Fruit fly (Drosophila melanogaster) S2 (cell line): ENCODE data around the gene step.

Experiments used
- CG8478 ChIP-seq: fragments of >200 bp; optimal IDR thresholded peaks from 2 replicates; lab custom pipeline; 2018
- CTCF ChIP-seq, 2 experiments: fragments of >200 bp; optimal IDR thresholded peaks; 2 replicates each; lab custom pipeline; 2018

Gene step

DNA sequence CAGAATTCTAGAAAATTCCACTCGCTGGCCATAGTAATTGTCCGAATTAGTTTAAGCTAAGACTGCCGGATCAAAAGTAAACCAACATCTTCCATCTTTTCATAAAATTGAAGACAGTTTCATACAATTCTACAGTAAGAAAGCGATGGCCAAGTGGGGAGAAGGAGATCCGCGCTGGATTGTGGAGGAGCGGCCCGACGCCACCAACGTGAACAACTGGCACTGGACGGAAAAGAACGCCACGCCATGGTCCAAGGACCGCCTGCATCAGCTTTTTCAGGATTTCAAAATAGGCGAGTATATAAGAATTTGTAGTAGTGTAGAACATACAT lies 767 bp upstream of the step start:
- TF ChIP-seq CG8478 (lab: Kevin White, UChicago) = no peak
- TF ChIP-seq CTCF (optimal IDR thresholded peaks at IDR 0.05; lab: Kevin White, UChicago) = no peak

DNA sequence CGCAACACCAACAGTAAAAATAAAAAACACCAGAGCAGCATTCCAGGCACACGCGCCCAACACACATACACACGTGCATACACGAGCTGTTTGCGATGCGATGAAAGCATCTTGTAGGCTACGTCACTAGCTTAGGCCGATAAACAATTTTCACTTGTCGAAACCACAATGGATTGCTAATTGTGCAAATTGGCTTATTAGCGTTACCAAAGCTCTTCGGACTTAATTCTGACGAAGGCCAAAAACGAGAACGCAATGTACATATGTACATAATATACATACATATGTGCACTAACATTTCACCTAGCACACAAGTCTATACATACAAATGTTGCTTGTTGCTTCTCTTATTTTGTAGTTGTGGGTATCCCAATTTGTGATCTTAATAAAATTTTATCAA lies 570 bp downstream of the step start:
- no peak for TF ChIP-seq CTCF (optimal IDR thresholded peaks at IDR 0.05; lab: Kevin White, UChicago)
- no peak for TF ChIP-seq CG8478 (lab: Kevin White, UChicago)

DNA sequence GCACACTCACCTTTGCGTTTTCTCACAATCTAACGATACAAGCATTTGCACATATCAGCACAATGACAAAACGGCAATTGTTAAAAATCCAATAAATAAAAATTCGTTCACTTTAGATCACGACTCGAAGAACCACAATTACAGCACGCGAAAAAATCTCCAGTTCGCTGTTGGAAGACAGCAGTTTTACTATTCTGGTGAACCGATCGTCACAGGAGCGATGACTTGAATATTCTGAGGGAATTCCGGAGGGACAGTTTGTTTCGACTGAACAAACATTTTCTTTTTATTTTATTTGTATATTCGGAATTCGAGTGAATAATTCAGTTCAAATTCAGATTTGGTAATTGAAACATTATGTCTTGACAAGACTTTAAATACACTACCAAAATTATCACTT lies 2.0 kb downstream of the step start:
- no peak for TF ChIP-seq CTCF (optimal IDR thresholded peaks at IDR 0.05; lab: Kevin White, UChicago)
- TF ChIP-seq CG8478 (lab: Kevin White, UChicago) = no peak

DNA sequence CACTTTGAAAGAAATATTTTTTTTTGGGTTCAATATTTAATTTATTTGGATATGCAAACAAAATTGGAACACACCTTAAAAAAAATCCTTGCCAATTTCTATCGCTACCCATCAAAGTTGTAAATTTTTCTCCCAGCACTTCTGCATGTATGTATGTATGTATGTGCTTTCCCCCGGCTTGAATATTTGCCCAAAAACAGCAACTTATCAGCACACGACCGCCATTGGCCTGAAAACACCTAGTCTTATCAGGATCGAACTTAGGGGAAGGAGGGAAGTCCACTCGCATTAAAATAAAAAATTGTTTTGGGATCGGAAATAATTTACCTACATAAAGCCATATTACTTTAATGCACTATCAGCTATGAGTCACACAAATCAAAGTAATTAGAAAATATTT lies 3.3 kb downstream of the step start:
- TF ChIP-seq CG8478 (lab: Kevin White, UChicago) = no peak
- no peak for TF ChIP-seq CTCF (optimal IDR thresholded peaks at IDR 0.05; lab: Kevin White, UChicago)

DNA sequence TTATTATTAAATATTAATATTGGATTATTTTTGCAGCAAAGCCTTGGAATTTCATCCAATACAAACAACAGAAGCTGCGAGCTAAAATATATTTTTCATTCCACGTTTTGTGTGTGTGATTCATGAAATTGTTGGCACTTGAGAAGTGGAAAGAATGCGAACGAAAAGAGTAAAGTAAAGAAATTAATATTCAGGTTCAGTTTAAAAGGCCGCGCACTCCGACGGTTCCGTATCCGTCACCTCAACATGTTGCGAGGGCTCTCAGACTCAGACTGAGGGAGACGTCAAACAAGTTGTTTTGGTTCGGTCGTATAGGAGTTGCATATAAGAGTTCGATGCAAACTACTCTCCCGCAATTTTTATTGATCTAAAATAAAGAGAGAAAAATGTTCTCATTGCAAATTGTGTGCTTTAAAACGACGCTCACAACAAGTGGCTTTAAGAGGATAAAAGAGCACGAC lies 3.8 kb downstream of the step start:
- TF ChIP-seq CTCF (optimal IDR thresholded peaks at IDR 0.05; lab: Kevin White, UChicago) (no peak), CG8478 (lab: Kevin White, UChicago) (no peak)

DNA sequence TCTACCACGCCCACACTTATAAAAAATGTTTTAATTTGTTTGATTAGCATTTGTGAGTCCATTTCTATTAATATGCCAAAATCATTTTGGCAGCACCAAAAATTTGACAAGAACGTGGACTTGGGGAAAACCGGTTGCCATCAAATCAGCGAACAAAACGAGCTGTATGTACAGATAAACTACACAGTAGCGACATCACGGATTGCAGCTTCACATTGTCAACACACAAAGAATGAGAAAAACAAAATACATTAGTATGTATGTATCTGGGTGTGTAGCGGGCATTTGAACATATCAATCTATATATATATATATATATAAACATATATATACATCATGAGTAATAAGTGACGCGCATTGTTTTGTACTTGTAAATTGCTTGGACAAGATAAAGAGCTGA lies 4.5 kb downstream of the step start:
- TF ChIP-seq CG8478 (lab: Kevin White, UChicago) (no peak), CTCF (optimal IDR thresholded peaks at IDR 0.05; lab: Kevin White, UChicago) (no peak)

DNA sequence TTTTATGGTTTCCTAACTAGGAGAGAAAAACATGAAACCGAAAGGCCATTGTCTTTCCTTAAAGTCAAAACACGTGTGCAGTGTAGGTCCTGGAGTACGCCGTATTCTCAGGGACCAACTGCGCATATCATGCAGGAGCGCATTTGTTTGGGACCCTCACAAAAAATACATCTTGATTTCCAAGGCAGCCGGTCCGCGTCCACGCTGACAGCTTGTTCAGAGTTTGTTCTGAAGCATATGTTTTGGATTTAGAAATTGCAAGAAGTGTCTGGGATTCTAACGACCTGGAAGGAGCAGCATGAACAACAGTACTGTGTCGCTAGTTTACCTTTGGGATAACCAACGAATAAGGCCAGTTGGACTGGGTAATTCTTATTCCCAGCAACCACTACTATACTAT lies 8.3 kb downstream of the step start:
- TF ChIP-seq CG8478 (lab: Kevin White, UChicago) (no peak), CTCF (optimal IDR thresholded peaks at IDR 0.05; lab: Kevin White, UChicago) (no peak)

DNA sequence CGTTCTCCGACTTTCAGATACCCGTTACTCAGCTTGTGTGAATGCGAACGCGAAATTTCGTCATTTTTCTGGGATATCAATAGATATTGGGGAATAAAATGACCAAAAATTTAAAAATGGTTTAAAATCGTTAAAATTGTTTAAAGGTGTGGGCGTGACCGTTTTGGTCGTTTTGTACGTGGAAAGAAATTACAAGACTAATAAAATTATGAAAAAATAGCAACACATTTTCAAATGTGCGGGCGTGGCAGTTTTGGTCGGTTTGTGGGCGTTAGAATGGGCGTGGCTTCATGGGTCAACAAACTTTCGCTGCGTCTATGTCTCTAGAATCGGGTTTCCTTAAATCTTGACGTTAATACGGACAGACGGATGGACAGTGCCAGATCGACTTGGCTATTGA lies 31.2 kb downstream of the step start:
- no peak for TF ChIP-seq CTCF (optimal IDR thresholded peaks at IDR 0.05; lab: Kevin White, UChicago)
- no peak for TF ChIP-seq CG8478 (lab: Kevin White, UChicago)
